Worm (Caenorhabditis elegans) whole organism, L4 larva: ENCODE data around the gene C17C3.24.

ENCODE experiments used
- D1046.2 ChIP-seq: fragments of 200-800 bp; sonication (Bioruptor generic); IDR thresholded peaks from 2 replicates; pipeline ENCODE4 v1.3.6; 2022; ENCODE audit warnings: missing genetic modification characterization, missing compliant biosample characterization
- F26F4.8 ChIP-seq: fragments of 200-800 bp; sonication (Bioruptor generic); conservative IDR thresholded peaks from 2 replicates; pipeline ENCODE4 v1.3.6; 2022; ENCODE audit warnings: missing genetic modification characterization, missing compliant biosample characterization
- F37D6.2 ChIP-seq: sonication (generic microtip); optimal IDR thresholded peaks from 2 replicates; lab custom pipeline; 2016; ENCODE audit warnings: mild to moderate bottlenecking, missing genetic modification characterization, missing compliant biosample characterization
- Y48G9A.11 ChIP-seq: fragments of 200-800 bp; sonication (Bioruptor generic); IDR thresholded peaks from 2 replicates; pipeline ENCODE4 v1.3.6; 2022; ENCODE audit warnings: missing genetic modification reagents, missing genetic modification characterization, missing compliant biosample characterization
- Y5F2A.4 ChIP-seq: fragments of 200-800 bp; sonication (Bioruptor generic); optimal IDR thresholded peaks from 2 replicates; lab custom pipeline; 2018; ENCODE audit warnings: mild to moderate bottlenecking, missing genetic modification characterization, missing compliant biosample characterization
- aly-2 ChIP-seq: sonication (generic microtip); optimal IDR thresholded peaks from 2 replicates; lab custom pipeline; 2018; ENCODE audit warnings: missing biosample characterization, missing genetic modification characterization
- ceh-44 ChIP-seq: fragments of 200-800 bp; sonication (Bioruptor generic); IDR thresholded peaks from 2 replicates; pipeline ENCODE4 v1.3.6; 2022; ENCODE audit warnings: missing genetic modification reagents, missing genetic modification characterization, missing compliant biosample characterization
- ctbp-1 ChIP-seq: fragments of 200-800 bp; sonication (Bioruptor generic); IDR thresholded peaks from 2 replicates; pipeline ENCODE4 v1.3.6; 2022; ENCODE audit warnings: missing genetic modification reagents, missing genetic modification characterization, missing compliant biosample characterization
- daf-16 ChIP-seq, 3 experiments: sonication (generic microtip); optimal IDR thresholded peaks; 2 replicates each; lab custom pipeline; 2016 to 2017; ENCODE audit warnings: missing genetic modification characterization in 3 of 3, missing genetic modification reagents in 3 of 3, mild to moderate bottlenecking in 2 of 3, missing compliant biosample characterization in 2 of 3, missing biosample characterization in 1 of 3, moderate library complexity in 1 of 3
- daf-19 ChIP-seq: fragments of 200-800 bp; sonication (Bioruptor generic); conservative IDR thresholded peaks from 2 replicates; pipeline ENCODE4 v1.3.6; 2022; ENCODE audit warnings: missing genetic modification characterization, missing compliant biosample characterization
- dmd-6 ChIP-seq: fragments of 200-800 bp; sonication (Bioruptor generic); IDR thresholded peaks from 2 replicates; pipeline ENCODE4 v1.3.6; 2022; ENCODE audit warnings: missing genetic modification reagents, missing genetic modification characterization, missing compliant biosample characterization
- dmd-9 ChIP-seq: fragments of 200-800 bp; sonication (Bioruptor generic); IDR thresholded peaks from 2 replicates; pipeline ENCODE4 v1.3.6; 2022; ENCODE audit warnings: missing genetic modification reagents, missing genetic modification characterization, missing compliant biosample characterization
- dpl-1 ChIP-seq: fragments of 150-350 bp; optimal IDR thresholded peaks from 2 replicates; lab custom pipeline; 2014; ENCODE audit warnings: missing biosample characterization, missing genetic modification reagents, missing genetic modification characterization
- dve-1 ChIP-seq: sonication (generic microtip); optimal IDR thresholded peaks from 2 replicates; lab custom pipeline; 2017; ENCODE audit warnings: antibody characterized with exemption, mild to moderate bottlenecking, missing genetic modification characterization, missing compliant biosample characterization; ENCODE audit not compliant: insufficient read depth
- egl-27 ChIP-seq: sonication (generic microtip); optimal IDR thresholded peaks from 3 replicates; lab custom pipeline; 2017; ENCODE audit warnings: missing biosample characterization, missing genetic modification reagents, missing genetic modification characterization
- gei-8 ChIP-seq: fragments of 200-800 bp; sonication (Bioruptor generic); optimal IDR thresholded peaks from 2 replicates; lab custom pipeline; 2018; ENCODE audit warnings: mild to moderate bottlenecking, missing genetic modification characterization, missing compliant biosample characterization
- hlh-11 ChIP-seq: fragments of 200-800 bp; sonication (Bioruptor generic); optimal IDR thresholded peaks from 2 replicates; lab custom pipeline; 2018; ENCODE audit warnings: mild to moderate bottlenecking, missing genetic modification characterization, missing compliant biosample characterization
- hlh-30 ChIP-seq: sonication (generic microtip); optimal IDR thresholded peaks from 2 replicates; lab custom pipeline; 2017; ENCODE audit warnings: antibody characterized with exemption, mild to moderate bottlenecking, missing genetic modification characterization, missing compliant biosample characterization; ENCODE audit not compliant: insufficient read depth
- lin-1 ChIP-seq: fragments of 200-800 bp; sonication (Bioruptor generic); IDR thresholded peaks from 2 replicates; pipeline ENCODE4 v1.3.6; 2022; ENCODE audit warnings: missing genetic modification reagents, missing genetic modification characterization, missing compliant biosample characterization
- lin-38 ChIP-seq: fragments of 200-800 bp; sonication (Bioruptor generic); IDR thresholded peaks from 2 replicates; pipeline ENCODE4 v1.3.6; 2022; ENCODE audit warnings: missing genetic modification reagents, missing genetic modification characterization, missing compliant biosample characterization
- lir-3 ChIP-seq: sonication (generic microtip); optimal IDR thresholded peaks from 2 replicates; lab custom pipeline; 2016; ENCODE audit warnings: mild to moderate bottlenecking, missing genetic modification characterization, missing compliant biosample characterization
- mdl-1 ChIP-seq, 2 experiments: fragments of 150-350 bp in 1 of 2; sonication (generic microtip) in 1 of 2; optimal IDR thresholded peaks; 2 replicates each; lab custom pipeline; 2014 to 2017; ENCODE audit warnings: missing biosample characterization in 2 of 2, missing genetic modification characterization in 2 of 2
- mep-1 ChIP-seq: fragments of 150-350 bp; sonication (generic microtip); optimal IDR thresholded peaks from 3 replicates; lab custom pipeline; 2014; ENCODE audit warnings: missing biosample characterization, missing genetic modification characterization
- nhr-10 ChIP-seq: fragments of 150-350 bp; optimal IDR thresholded peaks from 2 replicates; lab custom pipeline; 2014; ENCODE audit warnings: missing biosample characterization, missing genetic modification characterization
- nhr-102 ChIP-seq: sonication (generic microtip); optimal IDR thresholded peaks from 2 replicates; lab custom pipeline; 2016; ENCODE audit warnings: mild to moderate bottlenecking, missing genetic modification characterization, moderate library complexity, missing compliant biosample characterization
- nhr-28 ChIP-seq: fragments of 150-350 bp; optimal IDR thresholded peaks from 2 replicates; lab custom pipeline; 2014; ENCODE audit warnings: missing biosample characterization, missing genetic modification characterization
- nhr-77 ChIP-seq: fragments of 150-350 bp; optimal IDR thresholded peaks from 2 replicates; lab custom pipeline; 2014; ENCODE audit warnings: missing biosample characterization, missing genetic modification characterization
- php-3 ChIP-seq: fragments of 200-800 bp; sonication (Bioruptor generic); IDR thresholded peaks from 2 replicates; pipeline ENCODE4 v1.3.6; 2022; ENCODE audit warnings: missing genetic modification reagents, missing genetic modification characterization, missing compliant biosample characterization
- pqm-1 ChIP-seq: sonication (generic microtip); optimal IDR thresholded peaks from 2 replicates; lab custom pipeline; 2017; ENCODE audit warnings: missing biosample characterization, missing genetic modification characterization
- saeg-2 ChIP-seq: fragments of 200-800 bp; sonication (Bioruptor generic); IDR thresholded peaks from 2 replicates; pipeline ENCODE4 v1.3.6; 2022; ENCODE audit warnings: missing genetic modification reagents, missing genetic modification characterization, missing compliant biosample characterization
- set-16 ChIP-seq: fragments of 200-800 bp; sonication (Bioruptor generic); IDR thresholded peaks from 2 replicates; pipeline ENCODE4 v1.3.6; 2022; ENCODE audit warnings: missing genetic modification reagents, missing genetic modification characterization, missing compliant biosample characterization
- unc-130 ChIP-seq: sonication (generic microtip); optimal IDR thresholded peaks from 2 replicates; lab custom pipeline; 2016; ENCODE audit warnings: missing genetic modification reagents, missing genetic modification characterization, missing compliant biosample characterization
- unc-62 ChIP-seq, 3 experiments: fragments of 150-350 bp in 1 of 3; sonication (generic microtip); optimal IDR thresholded peaks in 2 of 3; peaks in 1 of 3; 1 replicate in 1 of 3; 2 replicates in 2 of 3; lab custom pipeline; 2014 to 2017; ENCODE audit warnings: missing biosample characterization in 3 of 3, missing genetic modification characterization in 3 of 3, missing genetic modification reagents in 3 of 3, missing genotype in 1 of 3
- vab-7 ChIP-seq: fragments of 200-800 bp; sonication (Bioruptor generic); IDR thresholded peaks from 2 replicates; pipeline ENCODE4 v1.3.6; 2022; ENCODE audit warnings: missing genetic modification reagents, missing genetic modification characterization, missing compliant biosample characterization
- zag-1 ChIP-seq: fragments of 150-350 bp; optimal IDR thresholded peaks from 2 replicates; lab custom pipeline; 2014; ENCODE audit warnings: missing biosample characterization, missing genetic modification characterization
- zfp-2 ChIP-seq: sonication (generic microtip); optimal IDR thresholded peaks from 2 replicates; lab custom pipeline; 2016; ENCODE audit warnings: mild to moderate bottlenecking, missing genetic modification characterization, missing compliant biosample characterization
- zip-11 ChIP-seq: fragments of 200-800 bp; sonication (Bioruptor generic); IDR thresholded peaks from 2 replicates; pipeline ENCODE4 v1.3.6; 2022; ENCODE audit warnings: missing genetic modification characterization, missing compliant biosample characterization

Gene C17C3.24

DNA sequence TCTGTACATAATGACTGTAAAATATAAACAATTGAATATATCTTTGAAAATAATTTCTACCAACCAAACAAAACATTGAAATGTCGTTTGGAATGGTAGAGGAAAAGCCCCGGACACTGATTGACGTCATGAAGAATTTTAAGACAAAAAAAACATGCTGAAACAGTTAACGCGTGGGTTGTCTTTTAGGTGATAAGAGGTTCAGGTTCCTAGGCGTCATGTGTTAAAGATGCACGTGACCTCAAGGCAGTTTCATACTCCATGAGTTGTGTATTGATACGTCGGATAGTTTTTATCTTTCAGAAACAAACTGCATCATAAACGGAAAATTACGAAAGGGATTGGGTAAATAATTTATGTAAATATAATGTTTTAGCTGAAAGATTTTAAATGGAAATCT is 15.5 kb upstream of the C17C3.24 start:
- TF ChIP-seq daf-16 (GFP tag; optimal IDR thresholded peaks at IDR 0.05; lab: Kevin White, UChicago) (no peak), daf-16 (tag; optimal IDR thresholded peaks at IDR 0.05; lab: Kevin White, UChicago) (peak; percentile 79), dmd-6 (GFP tag; lab: Robert Waterston, UW) (peak; percentile 67), pqm-1 (tag; lab: Kevin White, UChicago) (peak; percentile 73), php-3 (GFP tag; lab: Robert Waterston, UW) (no peak), lir-3 (tag; lab: Kevin White, UChicago) (no peak), unc-62 (GFP tag; optimal IDR thresholded peaks at IDR 0.05 in 1 of 2; lab: Kevin White, UChicago) (no peak), unc-62 (tag; optimal IDR thresholded peaks at IDR 0.05; lab: Kevin White, UChicago) (no peak), nhr-28 (peak; percentile 6), hlh-30 (peak; percentile 59), D1046.2 (GFP tag; lab: Robert Waterston, UW) (no peak), mep-1 (tag; lab: Kevin White, UChicago) (no peak), zip-11 (GFP tag; lab: Robert Waterston, UW) (no peak), zag-1 (tag; lab: Kevin White, UChicago) (no peak), hlh-11 (tag; lab: Kevin White, UChicago) (peak; percentile 48), mdl-1 (tag; optimal IDR thresholded peaks at IDR 0.05; lab: Kevin White, UChicago) (peak in 1 of 2 experiments; percentile 34), lin-1 (0 out of 2 replicates have a peak, but pooled peaks have one; percentile 25), dpl-1 (no peak), dve-1 (peak; percentile 83), unc-130 (GFP tag; lab: Kevin White, UChicago) (no peak), nhr-77 (tag; lab: Kevin White, UChicago) (peak; percentile 60), gei-8 (GFP tag; lab: Kevin White, UChicago) (no peak)

DNA sequence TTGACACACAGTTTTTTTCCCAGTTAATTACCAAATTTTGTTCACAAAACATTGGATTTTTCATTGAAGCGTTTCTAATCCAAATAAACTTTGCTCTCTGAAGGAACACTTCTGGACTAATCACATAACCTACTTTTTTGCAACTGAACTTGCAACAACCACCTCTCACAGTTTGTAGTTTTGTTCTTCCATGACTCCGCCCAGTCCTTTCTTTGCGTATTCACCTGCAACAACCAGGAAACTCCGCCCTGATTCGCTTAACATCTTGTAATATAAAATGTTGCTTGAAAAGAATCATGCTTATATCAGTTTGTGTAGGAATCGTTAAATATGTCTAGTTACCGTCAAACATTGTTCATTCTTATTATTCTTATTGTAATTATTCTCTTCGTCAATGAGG is 14.8 kb upstream of the C17C3.24 start, which contains the start of gene ins-11:
ins-11 (plus strand) TSS at position 301 of the 400 bp plus-strand sequence.
- TF ChIP-seq lir-3 (tag; lab: Kevin White, UChicago), result no peak
- no peak for TF ChIP-seq zfp-2 (tag; lab: Kevin White, UChicago)

DNA sequence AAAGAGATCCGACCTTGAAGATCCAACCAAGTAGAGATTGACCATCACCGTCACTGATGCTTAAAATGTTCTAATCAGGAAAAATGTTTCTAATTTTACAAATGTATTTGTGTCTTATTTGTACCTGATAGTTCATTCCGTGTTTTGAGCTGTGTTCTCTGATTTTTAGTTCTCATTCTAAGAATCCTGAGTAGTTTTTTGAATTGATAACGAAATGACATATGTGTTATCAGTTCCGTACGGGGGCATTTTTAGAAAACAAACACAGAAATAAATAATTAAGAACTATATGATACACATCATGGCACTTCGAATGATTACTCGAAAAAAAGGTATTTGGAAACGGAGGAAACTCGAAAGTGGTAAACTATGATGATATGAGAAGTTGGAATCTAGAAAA is 13.9 kb upstream of the C17C3.24 start:
- no peak for TF ChIP-seq nhr-28
- TF ChIP-seq daf-19 (GFP tag; lab: Robert Waterston, UW), result no peak
- no peak for TF ChIP-seq Y48G9A.11 (GFP tag; lab: Robert Waterston, UW)
- TF ChIP-seq unc-62 (GFP tag; optimal IDR thresholded peaks at IDR 0.05 in 1 of 2; lab: Kevin White, UChicago), result peak in 1 of 2 experiments; percentile 2
- TF ChIP-seq unc-62 (tag; optimal IDR thresholded peaks at IDR 0.05; lab: Kevin White, UChicago), result no peak
- TF ChIP-seq ctbp-1 (GFP tag; lab: Robert Waterston, UW), result no peak
- TF ChIP-seq Y5F2A.4 (GFP tag; lab: Kevin White, UChicago), result no peak
- TF ChIP-seq aly-2, result no peak
- TF ChIP-seq daf-16 (GFP tag; optimal IDR thresholded peaks at IDR 0.05; lab: Kevin White, UChicago), result no peak
- TF ChIP-seq daf-16 (tag; optimal IDR thresholded peaks at IDR 0.05; lab: Kevin White, UChicago), result peak; percentile 47
- no peak for TF ChIP-seq F26F4.8
- TF ChIP-seq lin-38 (GFP tag; lab: Robert Waterston, UW), result no peak
- TF ChIP-seq nhr-10, result no peak
- TF ChIP-seq saeg-2, result no peak
- no peak for TF ChIP-seq ceh-44 (GFP tag; lab: Robert Waterston, UW)
- TF ChIP-seq dve-1, result peak; percentile 21
- no peak for TF ChIP-seq egl-27 (tag; lab: Kevin White, UChicago)
- peak; percentile 22 for TF ChIP-seq nhr-102 (tag; lab: Kevin White, UChicago)

DNA sequence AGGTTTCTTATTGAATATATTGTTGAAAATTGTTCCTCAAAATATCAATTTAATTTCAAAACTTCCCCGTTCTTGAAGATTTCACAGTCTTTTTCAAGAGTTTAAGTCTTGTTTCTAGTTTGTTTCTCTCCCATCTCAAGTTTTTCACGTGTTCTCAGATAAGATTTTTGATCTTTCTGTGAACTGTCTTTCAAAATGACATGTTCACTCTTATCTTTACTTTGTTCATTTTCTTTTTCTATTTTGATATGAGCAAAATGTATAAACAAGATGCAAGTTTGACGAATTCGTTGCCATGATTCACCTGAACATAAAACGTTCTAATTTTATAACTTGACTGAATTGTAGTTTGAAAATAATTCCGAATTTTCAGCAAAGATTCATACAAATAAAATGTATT is 13.2 kb upstream of the C17C3.24 start:
- TF ChIP-seq dmd-9 (GFP tag; lab: Robert Waterston, UW), result no peak
- no peak for TF ChIP-seq daf-16 (GFP tag; optimal IDR thresholded peaks at IDR 0.05; lab: Kevin White, UChicago)
- peak; percentile 51 for TF ChIP-seq daf-16 (tag; optimal IDR thresholded peaks at IDR 0.05; lab: Kevin White, UChicago)
- TF ChIP-seq hlh-30, result no peak
- peak; percentile 85 for TF ChIP-seq dmd-6 (GFP tag; lab: Robert Waterston, UW)
- TF ChIP-seq vab-7 (GFP tag; lab: Robert Waterston, UW), result no peak
- no peak for TF ChIP-seq set-16 (GFP tag; lab: Robert Waterston, UW)
- no peak for TF ChIP-seq F37D6.2
- TF ChIP-seq dve-1, result peak; percentile 19
